Worm (Caenorhabditis elegans): ENCODE data around the gene dgk-2.

DNA sequence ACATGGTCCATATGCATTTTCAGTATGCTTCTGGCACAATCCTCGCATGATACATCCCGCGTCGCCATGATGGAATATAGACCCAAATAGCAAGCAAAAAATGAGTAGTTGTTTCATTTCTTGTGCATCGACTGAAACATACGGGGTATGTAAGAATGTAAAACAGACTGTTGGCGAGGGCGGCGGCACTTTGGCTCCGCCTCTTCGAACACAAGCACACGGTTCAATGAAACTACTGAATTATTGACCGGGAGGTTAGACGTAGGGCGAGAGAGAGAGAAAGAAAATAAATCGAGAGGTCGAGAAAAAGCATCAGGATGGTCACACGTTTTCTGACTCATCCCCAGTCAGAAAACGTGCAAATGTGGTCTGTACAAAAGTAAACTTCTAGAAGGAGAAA lies 24.2 kb downstream of the dgk-2 start:
- TF ChIP-seq nhr-67 (tag; optimal IDR thresholded peaks at IDR 0.05) (no peak), nhr-12 (tag; optimal IDR thresholded peaks at IDR 0.05) (no peak), elt-3 (tag; optimal IDR thresholded peaks at IDR 0.05) (no peak)
